Worm (Caenorhabditis elegans) whole organism, L4 larva: ENCODE results near the gene Y70G10A.4.

ENCODE experiments used
- F10B5.3 ChIP-seq: sonication (generic microtip); optimal IDR thresholded peaks from 2 replicates; lab custom pipeline; 2016; ENCODE audit warnings: mild to moderate bottlenecking, missing genetic modification characterization, missing compliant biosample characterization
- F37D6.2 ChIP-seq: sonication (generic microtip); optimal IDR thresholded peaks from 2 replicates; lab custom pipeline; 2016; ENCODE audit warnings: mild to moderate bottlenecking, missing genetic modification characterization, missing compliant biosample characterization
- F49E8.2 ChIP-seq: sonication (generic microtip); optimal IDR thresholded peaks from 2 replicates; lab custom pipeline; 2016; ENCODE audit warnings: missing compliant biosample characterization, mild to moderate bottlenecking, missing genetic modification characterization, borderline replicate concordance
- T26A8.4 ChIP-seq: fragments of 200-800 bp; sonication (Bioruptor generic); IDR thresholded peaks from 2 replicates; pipeline ENCODE4 v1.3.6; 2022; ENCODE audit warnings: missing genetic modification characterization, missing compliant biosample characterization
- Y48G9A.11 ChIP-seq: fragments of 200-800 bp; sonication (Bioruptor generic); IDR thresholded peaks from 2 replicates; pipeline ENCODE4 v1.3.6; 2022; ENCODE audit warnings: missing genetic modification reagents, missing genetic modification characterization, missing compliant biosample characterization
- Y5F2A.4 ChIP-seq: fragments of 200-800 bp; sonication (Bioruptor generic); optimal IDR thresholded peaks from 2 replicates; lab custom pipeline; 2018; ENCODE audit warnings: mild to moderate bottlenecking, missing genetic modification characterization, missing compliant biosample characterization
- aha-1 ChIP-seq: fragments of 150-350 bp; peaks from one replicate; lab custom pipeline; 2014; ENCODE audit warnings: missing biosample characterization, missing genetic modification characterization
- aly-2 ChIP-seq: sonication (generic microtip); optimal IDR thresholded peaks from 2 replicates; lab custom pipeline; 2018; ENCODE audit warnings: missing biosample characterization, missing genetic modification characterization
- ceh-20 ChIP-seq: fragments of 200-800 bp; sonication (Bioruptor generic); IDR thresholded peaks from 2 replicates; pipeline ENCODE4 v1.3.6; 2022; ENCODE audit warnings: missing genetic modification reagents, missing genetic modification characterization, missing compliant biosample characterization
- ceh-28 ChIP-seq: fragments of 150-350 bp; optimal IDR thresholded peaks from 2 replicates; lab custom pipeline; 2014; ENCODE audit warnings: missing biosample characterization, missing genetic modification reagents, missing genetic modification characterization
- ceh-44 ChIP-seq: fragments of 200-800 bp; sonication (Bioruptor generic); IDR thresholded peaks from 2 replicates; pipeline ENCODE4 v1.3.6; 2022; ENCODE audit warnings: missing genetic modification reagents, missing genetic modification characterization, missing compliant biosample characterization
- ceh-82 ChIP-seq: sonication (generic microtip); optimal IDR thresholded peaks from 2 replicates; lab custom pipeline; 2017; ENCODE audit warnings: missing biosample characterization, missing genetic modification characterization
- ces-1 ChIP-seq: fragments of 150-350 bp; sonication (generic microtip); optimal IDR thresholded peaks from 4 replicates; lab custom pipeline; 2014; ENCODE audit warnings: missing biosample characterization, missing genetic modification reagents, missing genetic modification characterization
- cey-2 ChIP-seq: sonication (generic microtip); optimal IDR thresholded peaks from 3 replicates; lab custom pipeline; 2017; ENCODE audit warnings: missing genetic modification characterization, mild to moderate bottlenecking, missing compliant biosample characterization, antibody characterized with exemption, borderline replicate concordance; ENCODE audit not compliant: insufficient read depth
- daf-16 ChIP-seq, 3 experiments: sonication (generic microtip); optimal IDR thresholded peaks; 2 replicates each; lab custom pipeline; 2016 to 2017; ENCODE audit warnings: missing genetic modification characterization in 3 of 3, missing genetic modification reagents in 3 of 3, mild to moderate bottlenecking in 2 of 3, missing compliant biosample characterization in 2 of 3, missing biosample characterization in 1 of 3, moderate library complexity in 1 of 3
- daf-19 ChIP-seq: fragments of 200-800 bp; sonication (Bioruptor generic); conservative IDR thresholded peaks from 2 replicates; pipeline ENCODE4 v1.3.6; 2022; ENCODE audit warnings: missing genetic modification characterization, missing compliant biosample characterization
- dmd-6 ChIP-seq: fragments of 200-800 bp; sonication (Bioruptor generic); IDR thresholded peaks from 2 replicates; pipeline ENCODE4 v1.3.6; 2022; ENCODE audit warnings: missing genetic modification reagents, missing genetic modification characterization, missing compliant biosample characterization
- dmd-9 ChIP-seq: fragments of 200-800 bp; sonication (Bioruptor generic); IDR thresholded peaks from 2 replicates; pipeline ENCODE4 v1.3.6; 2022; ENCODE audit warnings: missing genetic modification reagents, missing genetic modification characterization, missing compliant biosample characterization
- dve-1 ChIP-seq: sonication (generic microtip); optimal IDR thresholded peaks from 2 replicates; lab custom pipeline; 2017; ENCODE audit warnings: antibody characterized with exemption, mild to moderate bottlenecking, missing genetic modification characterization, missing compliant biosample characterization; ENCODE audit not compliant: insufficient read depth
- hif-1 ChIP-seq, 2 experiments: sonication (generic microtip); optimal IDR thresholded peaks; 2 replicates each; lab custom pipeline; 2016 to 2017; ENCODE audit warnings: missing compliant biosample characterization in 2 of 2, missing genetic modification characterization in 2 of 2, missing genetic modification reagents in 2 of 2, missing genotype in 2 of 2, mild to moderate bottlenecking in 1 of 2
- jun-1 ChIP-seq: fragments of 150-350 bp; optimal IDR thresholded peaks from 2 replicates; lab custom pipeline; 2014; ENCODE audit warnings: missing biosample characterization, missing genetic modification reagents, missing genetic modification characterization
- lim-7 ChIP-seq: fragments of 200-800 bp; sonication (Bioruptor generic); IDR thresholded peaks from 2 replicates; pipeline ENCODE4 v1.3.6; 2022; ENCODE audit warnings: missing genetic modification characterization, missing compliant biosample characterization
- lin-38 ChIP-seq: fragments of 200-800 bp; sonication (Bioruptor generic); IDR thresholded peaks from 2 replicates; pipeline ENCODE4 v1.3.6; 2022; ENCODE audit warnings: missing genetic modification reagents, missing genetic modification characterization, missing compliant biosample characterization
- madf-5 ChIP-seq, 2 experiments: fragments of 200-800 bp; sonication (Bioruptor generic); IDR thresholded peaks; 2 replicates each; pipeline ENCODE4 v1.3.6; 2022; ENCODE audit warnings: missing compliant biosample characterization in 2 of 2, missing genetic modification characterization in 2 of 2
- mes-2 ChIP-seq: sonication (generic microtip); optimal IDR thresholded peaks from 2 replicates; lab custom pipeline; 2016; ENCODE audit warnings: missing genotype, mild to moderate bottlenecking, missing genetic modification characterization, missing compliant biosample characterization; ENCODE audit not compliant: poor library complexity, severe bottlenecking
- mxl-2 ChIP-seq: fragments of 200-800 bp; sonication (Bioruptor generic); conservative IDR thresholded peaks from 2 replicates; pipeline ENCODE4 v1.3.6; 2022; ENCODE audit warnings: missing genetic modification reagents, missing genetic modification characterization, missing compliant biosample characterization
- nhr-10 ChIP-seq: fragments of 150-350 bp; optimal IDR thresholded peaks from 2 replicates; lab custom pipeline; 2014; ENCODE audit warnings: missing biosample characterization, missing genetic modification characterization
- nhr-102 ChIP-seq: sonication (generic microtip); optimal IDR thresholded peaks from 2 replicates; lab custom pipeline; 2016; ENCODE audit warnings: mild to moderate bottlenecking, missing genetic modification characterization, moderate library complexity, missing compliant biosample characterization
- nhr-11 ChIP-seq: fragments of 150-350 bp; optimal IDR thresholded peaks from 2 replicates; lab custom pipeline; 2014; ENCODE audit warnings: missing biosample characterization, missing genetic modification characterization
- nhr-25 ChIP-seq: sonication (generic microtip); optimal IDR thresholded peaks from 2 replicates; lab custom pipeline; 2017; ENCODE audit warnings: missing genetic modification characterization, mild to moderate bottlenecking, missing compliant biosample characterization, antibody characterized with exemption, moderate library complexity, borderline replicate concordance; ENCODE audit not compliant: insufficient read depth
- nhr-28 ChIP-seq: fragments of 150-350 bp; optimal IDR thresholded peaks from 2 replicates; lab custom pipeline; 2014; ENCODE audit warnings: missing biosample characterization, missing genetic modification characterization
- pha-4 ChIP-seq, 2 experiments: fragments of 150-350 bp in 1 of 2; fragments of 200-800 bp in 1 of 2; sonication (Bioruptor generic) in 1 of 2; IDR thresholded peaks in 1 of 2; optimal IDR thresholded peaks in 1 of 2; 2 replicates each; pipeline versions ENCODE4 v1.3.6 to Lab custom; 2014 to 2022; ENCODE audit warnings: missing genetic modification characterization in 2 of 2, missing genetic modification reagents in 2 of 2, missing biosample characterization in 1 of 2, missing compliant biosample characterization in 1 of 2
- php-3 ChIP-seq: fragments of 200-800 bp; sonication (Bioruptor generic); IDR thresholded peaks from 2 replicates; pipeline ENCODE4 v1.3.6; 2022; ENCODE audit warnings: missing genetic modification reagents, missing genetic modification characterization, missing compliant biosample characterization
- snpc-1.2 ChIP-seq: fragments of 200-800 bp; sonication (Bioruptor generic); IDR thresholded peaks from 2 replicates; pipeline ENCODE4 v1.3.6; 2022; ENCODE audit warnings: missing genetic modification reagents, missing genetic modification characterization, missing compliant biosample characterization
- snpc-4 ChIP-seq: fragments of 150-350 bp; optimal IDR thresholded peaks from 2 replicates; lab custom pipeline; 2014; ENCODE audit warnings: missing biosample characterization, missing genetic modification characterization
- tra-1 ChIP-seq: fragments of 200-800 bp; sonication (Bioruptor generic); IDR thresholded peaks from 2 replicates; pipeline ENCODE4 v1.3.6; 2022; ENCODE audit warnings: missing genetic modification reagents, missing genetic modification characterization, missing compliant biosample characterization
- unc-39 ChIP-seq: sonication (generic microtip); optimal IDR thresholded peaks from 2 replicates; lab custom pipeline; 2017; ENCODE audit warnings: missing biosample characterization, missing genetic modification characterization
- unc-62 ChIP-seq, 3 experiments: fragments of 150-350 bp in 1 of 3; sonication (generic microtip); optimal IDR thresholded peaks in 2 of 3; peaks in 1 of 3; 1 replicate in 1 of 3; 2 replicates in 2 of 3; lab custom pipeline; 2014 to 2017; ENCODE audit warnings: missing biosample characterization in 3 of 3, missing genetic modification characterization in 3 of 3, missing genetic modification reagents in 3 of 3, missing genotype in 1 of 3
- vab-7 ChIP-seq: fragments of 200-800 bp; sonication (Bioruptor generic); IDR thresholded peaks from 2 replicates; pipeline ENCODE4 v1.3.6; 2022; ENCODE audit warnings: missing genetic modification reagents, missing genetic modification characterization, missing compliant biosample characterization
- zfp-2 ChIP-seq: sonication (generic microtip); optimal IDR thresholded peaks from 2 replicates; lab custom pipeline; 2016; ENCODE audit warnings: mild to moderate bottlenecking, missing genetic modification characterization, missing compliant biosample characterization
- ztf-11 ChIP-seq: fragments of 150-350 bp; optimal IDR thresholded peaks from 2 replicates; lab custom pipeline; 2014; ENCODE audit warnings: missing biosample characterization, missing genetic modification characterization

Gene Y70G10A.4

ce11 chrIII:10194569-10194968, 27.4 kb upstream of the Y70G10A.4 start:
- TF ChIP-seq unc-39 (tag; lab: Kevin White, UChicago), result no peak
- TF ChIP-seq dmd-9, result no peak
- TF ChIP-seq nhr-25 (tag; lab: Kevin White, UChicago), result no peak
- TF ChIP-seq F37D6.2 (tag; lab: Kevin White, UChicago), result no peak
- TF ChIP-seq Y48G9A.11 (GFP tag; lab: Robert Waterston, UW), result no peak
- no peak for TF ChIP-seq nhr-28 (tag; lab: Kevin White, UChicago)
- no peak for TF ChIP-seq jun-1
- no peak for TF ChIP-seq nhr-10 (tag; lab: Kevin White, UChicago)
- no peak for TF ChIP-seq F10B5.3 (tag; lab: Kevin White, UChicago)
- TF ChIP-seq T26A8.4 (GFP tag; lab: Robert Waterston, UW), result no peak
- no peak for TF ChIP-seq mxl-2 (GFP tag; lab: Robert Waterston, UW)
- no peak for TF ChIP-seq cey-2 (tag; lab: Kevin White, UChicago)
- TF ChIP-seq Y5F2A.4 (GFP tag; lab: Kevin White, UChicago), result no peak
- TF ChIP-seq snpc-4 (tag; lab: Kevin White, UChicago), result no peak
- TF ChIP-seq ceh-28 (tag; lab: Kevin White, UChicago), result no peak
- no peak for TF ChIP-seq pha-4 (GFP tag; IDR thresholded peaks at IDR 0.05; lab: Robert Waterston, UW)
- no peak for TF ChIP-seq pha-4 (tag; optimal IDR thresholded peaks at IDR 0.05; lab: Kevin White, UChicago)
- no peak for TF ChIP-seq lin-38 (GFP tag; lab: Robert Waterston, UW)
- no peak for TF ChIP-seq dmd-6
- TF ChIP-seq mes-2, result no peak
- no peak for TF ChIP-seq ceh-20 (GFP tag; lab: Robert Waterston, UW)

- peak; percentile 54 for TF ChIP-seq aha-1 (tag; lab: Kevin White, UChicago)
- no peak for TF ChIP-seq daf-19 (GFP tag; lab: Robert Waterston, UW)
- no peak for TF ChIP-seq lim-7 (GFP tag; lab: Robert Waterston, UW)
- TF ChIP-seq nhr-11 (tag; lab: Kevin White, UChicago), result no peak
- peak in 1 of 2 experiments; percentile 77 for TF ChIP-seq unc-62 (GFP tag; optimal IDR thresholded peaks at IDR 0.05 in 1 of 2; lab: Kevin White, UChicago)
- TF ChIP-seq unc-62 (tag; optimal IDR thresholded peaks at IDR 0.05; lab: Kevin White, UChicago), result no peak
Measured at ce11 chrIII:10195911-10196310, 26.0 kb upstream of the Y70G10A.4 start.

DNA sequence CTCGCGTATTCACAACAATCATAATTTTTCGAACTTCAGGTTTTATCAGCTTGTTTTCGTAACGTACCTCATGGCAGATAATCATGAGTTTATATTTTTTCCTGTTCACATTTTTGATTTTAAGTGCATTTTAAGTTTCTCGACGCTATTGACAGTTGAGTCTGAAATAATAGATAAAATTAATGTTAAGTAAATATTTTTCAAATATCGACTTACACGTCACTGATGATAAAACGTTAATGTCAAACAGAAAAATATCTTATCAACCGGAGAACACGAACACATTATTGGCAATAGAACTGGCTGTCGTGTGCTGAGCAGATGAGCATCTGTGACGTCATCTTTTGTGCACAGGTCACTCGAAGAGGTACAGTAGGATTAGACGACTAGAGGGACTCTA, 25.2 kb upstream of the Y70G10A.4 start:
- TF ChIP-seq jun-1 (no peak), php-3 (GFP tag; lab: Robert Waterston, UW) (no peak; the same call in 1 of the 2 replicates), ces-1 (GFP tag; lab: Kevin White, UChicago) (no peak), dve-1 (tag; lab: Kevin White, UChicago) (peak; percentile 88), daf-16 (GFP tag; optimal IDR thresholded peaks at IDR 0.05; lab: Kevin White, UChicago) (peak in 1 of 2 experiments; percentile 30), daf-16 (tag; optimal IDR thresholded peaks at IDR 0.05; lab: Kevin White, UChicago) (peak; percentile 100), dmd-6 (peak; percentile 59)
- TF ChIP-seq, all 104 proteins: peak for 3

- TF ChIP-seq madf-5 (GFP tag; IDR thresholded peaks at IDR 0.05; lab: Robert Waterston, UW) (no peak), tra-1 (GFP tag; lab: Robert Waterston, UW) (no peak), F10B5.3 (tag; lab: Kevin White, UChicago) (no peak)
Measured at ce11 chrIII:10197416-10197815, 24.5 kb upstream of the Y70G10A.4 start, which contains the start of gene dod-6. TSS of gene dod-6 (plus strand) at chrIII:10197716.

ce11 chrIII:10199052-10199451, 22.9 kb upstream of the Y70G10A.4 start, which contains the start of gene T20G5.8:
TSS of gene T20G5.8 (plus strand) at chrIII:10199352.
- TF ChIP-seq snpc-1.2 (GFP tag; lab: Robert Waterston, UW) (no peak), nhr-102 (tag; lab: Kevin White, UChicago) (no peak), nhr-11 (tag; lab: Kevin White, UChicago) (no peak), vab-7 (GFP tag; lab: Robert Waterston, UW) (no peak), Y5F2A.4 (GFP tag; lab: Kevin White, UChicago) (no peak), ceh-82 (no peak), hif-1 (tag; optimal IDR thresholded peaks at IDR 0.05; lab: Kevin White, UChicago) (no peak), aly-2 (tag; lab: Kevin White, UChicago) (no peak), zfp-2 (tag; lab: Kevin White, UChicago) (no peak), ceh-28 (tag; lab: Kevin White, UChicago) (no peak), ceh-44 (GFP tag; lab: Robert Waterston, UW) (no peak), php-3 (GFP tag; lab: Robert Waterston, UW) (no peak), ztf-11 (no peak), F49E8.2 (no peak), tra-1 (GFP tag; lab: Robert Waterston, UW) (no peak), cey-2 (tag; lab: Kevin White, UChicago) (no peak)
